Worm (Caenorhabditis elegans) whole organism, young adult: ENCODE measurements around the gene tag-234.

Source experiments
- C06A6.2 ChIP-seq: fragments of 200-800 bp; sonication (Bioruptor generic); conservative IDR thresholded peaks from 2 replicates; pipeline ENCODE4 v1.3.6; 2022; ENCODE audit warnings: missing genetic modification characterization, missing compliant biosample characterization
- D2030.7 ChIP-seq: fragments of 200-800 bp; sonication (Bioruptor generic); IDR thresholded peaks from 2 replicates; pipeline ENCODE4 v1.3.6; 2022; ENCODE audit warnings: missing genetic modification reagents, missing genetic modification characterization, missing compliant biosample characterization
- F52B5.7 ChIP-seq: sonication (generic microtip); optimal IDR thresholded peaks from 2 replicates; lab custom pipeline; 2016; ENCODE audit warnings: mild to moderate bottlenecking, missing genetic modification characterization, missing compliant biosample characterization
- K11D2.4 ChIP-seq: fragments of 200-800 bp; sonication (Bioruptor generic); IDR thresholded peaks from 2 replicates; pipeline ENCODE4 v1.3.6; 2022; ENCODE audit warnings: missing genetic modification reagents, missing genetic modification characterization, missing compliant biosample characterization
- Y53F4B.3 ChIP-seq: fragments of 200-800 bp; sonication (Bioruptor generic); IDR thresholded peaks from 2 replicates; pipeline ENCODE4 v1.3.6; 2022; ENCODE audit warnings: missing genetic modification reagents, missing genetic modification characterization, missing compliant biosample characterization
- Y53G8AR.9 ChIP-seq: fragments of 200-800 bp; sonication (Bioruptor generic); conservative IDR thresholded peaks from 2 replicates; pipeline ENCODE4 v1.3.6; 2022; ENCODE audit warnings: missing genetic modification reagents, missing genetic modification characterization, missing compliant biosample characterization
- Y56A3A.18 ChIP-seq: fragments of 200-800 bp; sonication (Bioruptor generic); IDR thresholded peaks from 2 replicates; pipeline ENCODE4 v1.3.6; 2022; ENCODE audit warnings: missing genetic modification reagents, missing genetic modification characterization, missing compliant biosample characterization
- Y67H2A.10 ChIP-seq: fragments of 200-800 bp; sonication (Bioruptor generic); conservative IDR thresholded peaks from 2 replicates; pipeline ENCODE4 v1.3.6; 2022; ENCODE audit warnings: missing genetic modification reagents, missing genetic modification characterization, missing compliant biosample characterization
- Y79H2A.3 ChIP-seq: fragments of 200-800 bp; sonication (Bioruptor generic); conservative IDR thresholded peaks from 2 replicates; pipeline ENCODE4 v1.3.6; 2022; ENCODE audit warnings: missing genetic modification reagents, missing genetic modification characterization, missing compliant biosample characterization
- cebp-1 ChIP-seq, 2 experiments: fragments of 200-800 bp in 1 of 2; sonication (Bioruptor generic) in 1 of 2; sonication (generic microtip) in 1 of 2; IDR thresholded peaks in 1 of 2; optimal IDR thresholded peaks in 1 of 2; 2 replicates each; pipeline versions ENCODE4 v1.3.6 to Lab custom; 2017 to 2022; ENCODE audit warnings: missing compliant biosample characterization in 2 of 2, missing genetic modification characterization in 2 of 2, mild to moderate bottlenecking in 1 of 2, missing genetic modification reagents in 1 of 2, moderate library complexity in 1 of 2
- ceh-100 ChIP-seq: fragments of 200-800 bp; sonication (Bioruptor generic); IDR thresholded peaks from 2 replicates; pipeline ENCODE4 v1.3.6; 2022; ENCODE audit warnings: missing genetic modification reagents, missing genetic modification characterization, missing compliant biosample characterization
- ceh-40 ChIP-seq: fragments of 200-800 bp; sonication (Bioruptor generic); IDR thresholded peaks from 2 replicates; pipeline ENCODE4 v1.3.6; 2022; ENCODE audit warnings: missing genetic modification characterization, missing compliant biosample characterization
- dox-1 ChIP-seq: fragments of 200-800 bp; sonication (Bioruptor generic); IDR thresholded peaks from 2 replicates; pipeline ENCODE4 v1.3.6; 2022; ENCODE audit warnings: missing genetic modification reagents, missing genetic modification characterization, missing compliant biosample characterization
- dpl-1 ChIP-seq: fragments of 150-350 bp; optimal IDR thresholded peaks from 2 replicates; lab custom pipeline; 2014; ENCODE audit warnings: missing biosample characterization, missing genetic modification reagents, missing genetic modification characterization
- hlh-12 ChIP-seq: sonication (generic microtip); optimal IDR thresholded peaks from 2 replicates; lab custom pipeline; 2016; ENCODE audit warnings: missing genetic modification characterization, missing compliant biosample characterization
- hmg-1.2 ChIP-seq: fragments of 200-800 bp; sonication (Bioruptor generic); IDR thresholded peaks from 2 replicates; pipeline ENCODE4 v1.3.6; 2022; ENCODE audit warnings: missing genetic modification reagents, missing genetic modification characterization, missing compliant biosample characterization
- hmg-20 ChIP-seq: fragments of 200-800 bp; sonication (Bioruptor generic); IDR thresholded peaks from 2 replicates; pipeline ENCODE4 v1.3.6; 2022; ENCODE audit warnings: missing genetic modification reagents, missing genetic modification characterization, missing compliant biosample characterization
- let-526 ChIP-seq: fragments of 200-800 bp; sonication (Bioruptor generic); IDR thresholded peaks from 2 replicates; pipeline ENCODE4 v1.3.6; 2022; ENCODE audit warnings: missing genetic modification reagents, missing genetic modification characterization, missing compliant biosample characterization
- lin-26 ChIP-seq: fragments of 200-800 bp; sonication (Bioruptor generic); IDR thresholded peaks from 2 replicates; pipeline ENCODE4 v1.3.6; 2022; ENCODE audit warnings: missing genetic modification reagents, missing genetic modification characterization, missing compliant biosample characterization
- lin-35 ChIP-seq, 3 experiments: fragments of 150-350 bp in 2 of 3; sonication (generic microtip) in 1 of 3; optimal IDR thresholded peaks; 2 replicates each; lab custom pipeline; 2014 to 2018; ENCODE audit warnings: missing biosample characterization in 3 of 3, missing genetic modification characterization in 3 of 3, missing genetic modification reagents in 3 of 3
- lsy-27 ChIP-seq: sonication (generic microtip); optimal IDR thresholded peaks from 2 replicates; lab custom pipeline; 2017; ENCODE audit warnings: missing genetic modification characterization, mild to moderate bottlenecking, missing compliant biosample characterization, antibody characterized with exemption, missing genotype, borderline replicate concordance; ENCODE audit not compliant: insufficient read depth
- nfyb-1 ChIP-seq: fragments of 200-800 bp; sonication (Bioruptor generic); IDR thresholded peaks from 2 replicates; pipeline ENCODE4 v1.3.6; 2022; ENCODE audit warnings: missing genetic modification reagents, missing genetic modification characterization, missing compliant biosample characterization
- nhr-80 ChIP-seq: sonication (generic microtip); optimal IDR thresholded peaks from 2 replicates; lab custom pipeline; 2016; ENCODE audit warnings: missing genetic modification characterization, missing compliant biosample characterization
- nhr-90 ChIP-seq: sonication (generic microtip); optimal IDR thresholded peaks from 2 replicates; lab custom pipeline; 2016; ENCODE audit warnings: missing genotype, mild to moderate bottlenecking, missing genetic modification characterization, missing compliant biosample characterization
- pha-4 ChIP-seq: fragments of 150-350 bp; sonication (generic microtip); optimal IDR thresholded peaks from 2 replicates; lab custom pipeline; 2014; ENCODE audit warnings: missing biosample characterization, missing genetic modification reagents, missing genetic modification characterization
- repo-1 ChIP-seq: sonication (generic microtip); optimal IDR thresholded peaks from 2 replicates; lab custom pipeline; 2017; ENCODE audit warnings: mild to moderate bottlenecking, missing genetic modification characterization, missing compliant biosample characterization
- rpc-1 ChIP-seq, 2 experiments: fragments of 150-350 bp in 1 of 2; sonication (generic microtip) in 1 of 2; optimal IDR thresholded peaks; 2 replicates each; lab custom pipeline; 2014 to 2018; ENCODE audit warnings: missing biosample characterization in 1 of 2, missing genetic modification characterization in 1 of 2, missing genetic modification reagents in 1 of 2, missing genotype in 1 of 2
- sdz-38 ChIP-seq: sonication (generic microtip); optimal IDR thresholded peaks from 2 replicates; lab custom pipeline; 2016; ENCODE audit warnings: missing genotype, missing genetic modification characterization, missing compliant biosample characterization
- snpc-1.1 ChIP-seq: sonication (generic microtip); optimal IDR thresholded peaks from 2 replicates; lab custom pipeline; 2017; ENCODE audit warnings: missing genetic modification characterization, mild to moderate bottlenecking, missing compliant biosample characterization, antibody characterized with exemption, moderate library complexity, missing genotype, missing genetic modification reagents; ENCODE audit not compliant: insufficient read depth
- snpc-3.4 ChIP-seq: sonication (generic microtip); optimal IDR thresholded peaks from 2 replicates; lab custom pipeline; 2017; ENCODE audit warnings: missing genetic modification characterization, mild to moderate bottlenecking, missing compliant biosample characterization, antibody characterized with exemption, moderate library complexity, missing genotype, missing genetic modification reagents
- snpc-4 ChIP-seq, 5 experiments: fragments of 150-350 bp in 1 of 5; sonication (generic microtip) in 4 of 5; optimal IDR thresholded peaks; 2 replicates each; lab custom pipeline; 2014 to 2018; ENCODE audit warnings: missing genetic modification characterization in 5 of 5, missing biosample characterization in 3 of 5, antibody characterized with exemption in 2 of 5, mild to moderate bottlenecking in 2 of 5, missing compliant biosample characterization in 2 of 5, missing genotype in 2 of 5, moderate library complexity in 2 of 5, missing genetic modification reagents in 1 of 5
- tbp1 ChIP-seq: fragments of 200-800 bp; sonication (Bioruptor generic); optimal IDR thresholded peaks from 2 replicates; lab custom pipeline; 2018; ENCODE audit warnings: mild to moderate bottlenecking, missing genetic modification characterization, missing compliant biosample characterization
- tbx-9 ChIP-seq: sonication (generic microtip); optimal IDR thresholded peaks from 2 replicates; lab custom pipeline; 2016; ENCODE audit warnings: borderline replicate concordance, missing genetic modification characterization, inconsistent platforms, missing compliant biosample characterization
- tlf-1 ChIP-seq: fragments of 200-800 bp; sonication (Bioruptor generic); optimal IDR thresholded peaks from 2 replicates; lab custom pipeline; 2018; ENCODE audit warnings: mild to moderate bottlenecking, missing genetic modification characterization, missing compliant biosample characterization
- unc-62 ChIP-seq: fragments of 150-350 bp; optimal IDR thresholded peaks from 2 replicates; lab custom pipeline; 2014; ENCODE audit warnings: missing biosample characterization, missing genetic modification reagents, missing genetic modification characterization
- zfh-2 ChIP-seq: fragments of 200-800 bp; sonication (Bioruptor generic); conservative IDR thresholded peaks from 2 replicates; pipeline ENCODE4 v1.3.6; 2022; ENCODE audit warnings: missing genetic modification reagents, missing genetic modification characterization, missing compliant biosample characterization
- ztf-22 ChIP-seq: fragments of 200-800 bp; sonication (Bioruptor generic); optimal IDR thresholded peaks from 2 replicates; lab custom pipeline; 2018; ENCODE audit warnings: mild to moderate bottlenecking, missing genetic modification characterization, moderate library complexity, missing compliant biosample characterization

Gene tag-234

ce11 chrII:5865405-5866308, 1.7 kb downstream of the tag-234 start, which contains the start of gene F55C12.19:
Gene F55C12.19 (plus strand): TSS chrII:5866139.
- no peak for TF ChIP-seq dpl-1 (GFP tag; lab: Kevin White, UChicago)
- peak; percentile 19 for TF ChIP-seq nhr-80
- peak; percentile 36 for TF ChIP-seq unc-62 (GFP tag; lab: Kevin White, UChicago)
- TF ChIP-seq, all 124 proteins: peak for 2

DNA sequence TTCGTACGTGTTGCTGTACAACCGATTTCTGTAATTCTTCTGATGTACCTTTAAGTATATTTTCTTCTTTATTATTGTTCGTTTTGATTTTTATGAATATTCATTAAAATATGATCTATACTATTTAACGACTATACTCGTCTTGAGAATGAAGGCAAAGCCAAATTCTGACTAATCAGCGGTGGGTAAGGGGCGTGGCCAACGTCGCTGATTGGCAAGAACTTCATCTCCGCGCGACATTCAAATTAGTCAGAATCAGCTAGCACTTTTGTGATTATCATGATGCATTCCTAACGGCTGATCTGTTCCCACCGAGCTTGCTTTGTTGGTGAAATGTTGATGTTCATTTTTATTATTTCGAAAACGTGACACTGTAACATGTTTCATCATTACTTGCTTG, 2.9 kb downstream of the tag-234 start:
- TF ChIP-seq snpc-4 (GFP tag; optimal IDR thresholded peaks at IDR 0.05; lab: Kevin White, UChicago) (no peak), snpc-4 (tag; optimal IDR thresholded peaks at IDR 0.05; lab: Kevin White, UChicago) (peak in 1 of 4 experiments; percentile 13), nfyb-1 (peak; percentile 87), cebp-1 (GFP tag; IDR thresholded peaks at IDR 0.05; lab: Robert Waterston, UW) (no peak), cebp-1 (tag; optimal IDR thresholded peaks at IDR 0.05; lab: Kevin White, UChicago) (peak; percentile 36), pha-4 (tag; lab: Kevin White, UChicago) (no peak), Y53G8AR.9 (GFP tag; lab: Robert Waterston, UW) (0 out of 2 replicates have a peak, but pooled peaks have one; percentile 45), snpc-3.4 (no peak)

ce11 chrII:5871508-5871907, 7.5 kb downstream of the tag-234 start:
- TF ChIP-seq C06A6.2 (GFP tag; lab: Robert Waterston, UW), result no peak
- no peak for TF ChIP-seq lsy-27 (tag; lab: Kevin White, UChicago)
- TF ChIP-seq zfh-2, result no peak
- no peak for TF ChIP-seq nhr-90
- TF ChIP-seq ceh-40, result no peak
- TF ChIP-seq Y79H2A.3 (GFP tag; lab: Robert Waterston, UW), result no peak
- TF ChIP-seq nhr-80, result peak; percentile 22
- no peak for TF ChIP-seq Y67H2A.10 (GFP tag; lab: Robert Waterston, UW)

- TF ChIP-seq hlh-12 (tag; lab: Kevin White, UChicago) (no peak), nhr-80 (peak; percentile 4), hmg-20 (no peak), snpc-1.1 (tag; lab: Kevin White, UChicago) (no peak), D2030.7 (GFP tag; lab: Robert Waterston, UW) (no peak), rpc-1 (optimal IDR thresholded peaks at IDR 0.05; lab: Kevin White, UChicago) (no peak), rpc-1 (tag; optimal IDR thresholded peaks at IDR 0.05; lab: Kevin White, UChicago) (no peak), dox-1 (GFP tag; lab: Robert Waterston, UW) (no peak)
- TF ChIP-seq, all 124 proteins: peak for 1
Observed at ce11 chrII:5872414-5872813, 8.4 kb downstream of the tag-234 start.

DNA sequence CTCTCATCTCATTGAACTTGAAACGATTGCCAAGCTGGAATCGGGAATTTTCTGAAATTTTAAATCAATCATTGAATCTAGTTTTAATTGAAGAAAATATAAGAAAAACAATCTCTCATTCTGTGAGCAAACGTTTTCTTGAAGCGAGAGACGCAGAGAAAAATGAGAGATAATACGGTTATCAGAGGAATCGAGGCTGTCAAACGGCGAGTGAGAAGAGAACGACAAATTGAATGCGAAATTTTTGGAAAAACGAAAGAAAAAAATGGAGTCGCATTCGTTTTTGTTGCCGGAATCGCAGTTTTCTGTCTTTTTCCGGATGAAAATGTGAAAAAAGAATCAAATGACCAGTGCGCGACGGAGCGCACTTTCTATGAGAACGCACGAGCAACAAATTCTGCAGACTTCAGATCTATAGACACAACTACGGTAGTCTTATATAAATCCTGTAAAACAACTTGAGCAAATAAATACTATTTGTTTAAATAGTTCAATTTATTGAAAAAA, 9.6 kb downstream of the tag-234 start, which contains the start of gene tex-2:
Gene tex-2 (minus strand): TSS at position 51 of the 507 bp plus-strand sequence.
- TF ChIP-seq sdz-38 (tag; lab: Kevin White, UChicago) (no peak), tbp1 (peak; percentile 11), dox-1 (GFP tag; lab: Robert Waterston, UW) (peak; percentile 70), snpc-4 (GFP tag; optimal IDR thresholded peaks at IDR 0.05; lab: Kevin White, UChicago) (no peak), snpc-4 (tag; optimal IDR thresholded peaks at IDR 0.05; lab: Kevin White, UChicago) (peak in 1 of 4 experiments; percentile 51), lin-35 (GFP tag; optimal IDR thresholded peaks at IDR 0.05; lab: Kevin White, UChicago) (no peak), let-526 (no peak), K11D2.4 (GFP tag; lab: Robert Waterston, UW) (no peak), pha-4 (tag; lab: Kevin White, UChicago) (no peak), ztf-22 (no peak), tlf-1 (GFP tag; lab: Kevin White, UChicago) (no peak), tbx-9 (tag; lab: Kevin White, UChicago) (no peak), F52B5.7 (tag; lab: Kevin White, UChicago) (no peak), lin-26 (GFP tag; lab: Robert Waterston, UW) (no peak), Y56A3A.18 (GFP tag; lab: Robert Waterston, UW) (no peak), hmg-1.2 (GFP tag; lab: Robert Waterston, UW) (peak; percentile 70; the same call in 1 of the 2 replicates), Y53F4B.3 (GFP tag; lab: Robert Waterston, UW) (no peak), repo-1 (tag; lab: Kevin White, UChicago) (no peak), ceh-100 (GFP tag; lab: Robert Waterston, UW) (peak; percentile 94)
